Fruit fly (Drosophila melanogaster) whole organism, pupa: Measurements from ENCODE around the gene Acer.

Source experiments
- CG15710 ChIP-seq: fragments of 200-800 bp; sonication (Bioruptor generic); optimal IDR thresholded peaks from 2 replicates; lab custom pipeline; 2018; ENCODE audit warnings: missing biosample characterization, mild to moderate bottlenecking, missing genetic modification characterization, moderate library complexity
- CG4496 ChIP-seq: fragments of 200-800 bp; sonication (Bioruptor generic); IDR thresholded peaks from 3 replicates; pipeline ENCODE4 v1.3.6; 2022; ENCODE audit warnings: missing biosample characterization, missing genetic modification characterization
- CG8159 ChIP-seq: fragments of 200-800 bp; sonication (Bioruptor generic); optimal IDR thresholded peaks from 3 replicates; lab custom pipeline; 2018; ENCODE audit warnings: missing biosample characterization, mild to moderate bottlenecking, missing genetic modification characterization, moderate library complexity
- CG9948 ChIP-seq: fragments of 200-800 bp; sonication (Bioruptor generic); optimal IDR thresholded peaks from 2 replicates; lab custom pipeline; 2018; ENCODE audit warnings: missing biosample characterization, mild to moderate bottlenecking, missing genetic modification characterization, moderate library complexity
- Pif1A ChIP-seq: fragments of 200-800 bp; sonication (Bioruptor generic); optimal IDR thresholded peaks from 3 replicates; lab custom pipeline; 2016; ENCODE audit warnings: missing biosample characterization, missing genetic modification characterization
- rn ChIP-seq: fragments of 200-800 bp; sonication (Bioruptor generic); IDR thresholded peaks from 2 replicates; pipeline ENCODE4 v1.3.6; 2022; ENCODE audit warnings: missing biosample characterization, missing genetic modification characterization

dm6 chr2L:8535394-8536176, 13.9 kb downstream of the Acer start:
- TF ChIP-seq Pif1A (GFP tag; lab: Kevin White, UChicago) (peak; percentile 76), CG8159 (tag; lab: Kevin White, UChicago) (peak; percentile 96), CG9948 (tag; lab: Kevin White, UChicago) (peak; percentile 97), CG4496 (peak; percentile 72), rn (GFP tag; lab: Robert Waterston, UW) (peak; percentile 54; the same call in 1 of the 2 replicates), CG15710 (peak; percentile 93)
